Worm (Caenorhabditis elegans) whole organism, midembryonic: ENCODE data around the gene C12D8.9.

Experiments
- T22C8.4 ChIP-seq: fragments of 200-800 bp; sonication (Bioruptor generic); IDR thresholded peaks from 2 replicates; pipeline ENCODE4 v1.3.6; 2022; ENCODE audit warnings: missing genetic modification characterization, missing compliant biosample characterization
- cog-1 ChIP-seq: sonication (generic microtip); optimal IDR thresholded peaks from 2 replicates; lab custom pipeline; 2016; ENCODE audit warnings: missing genetic modification characterization, missing compliant biosample characterization
- flt-1 ChIP-seq: fragments of 200-800 bp; sonication (Bioruptor generic); IDR thresholded peaks from 2 replicates; pipeline ENCODE4 v1.3.6; 2022; ENCODE audit warnings: missing genetic modification characterization, missing compliant biosample characterization
- klf-2 ChIP-seq: fragments of 200-800 bp; sonication (Bioruptor generic); conservative IDR thresholded peaks from 2 replicates; pipeline ENCODE4 v1.3.6; 2022; ENCODE audit warnings: missing genetic modification reagents, missing genetic modification characterization, missing compliant biosample characterization
- med-1 ChIP-seq: sonication (generic microtip); optimal IDR thresholded peaks from 2 replicates; lab custom pipeline; 2017; ENCODE audit warnings: missing genetic modification characterization, mild to moderate bottlenecking, missing compliant biosample characterization, antibody characterized with exemption, missing genetic modification reagents; ENCODE audit not compliant: insufficient read depth
- ref-1 ChIP-seq: fragments of 200-800 bp; sonication (Bioruptor generic); conservative IDR thresholded peaks from 2 replicates; pipeline ENCODE4 v1.3.6; 2022; ENCODE audit warnings: missing genetic modification reagents, missing genetic modification characterization, missing compliant biosample characterization
- tab-1 ChIP-seq: fragments of 200-800 bp; sonication (Bioruptor generic); IDR thresholded peaks from 2 replicates; pipeline ENCODE4 v1.3.6; 2022; ENCODE audit warnings: missing genetic modification characterization, missing compliant biosample characterization
- ztf-23 ChIP-seq: fragments of 200-800 bp; sonication (Bioruptor generic); IDR thresholded peaks from 2 replicates; pipeline ENCODE4 v1.3.6; 2022; ENCODE audit warnings: missing genetic modification reagents, missing genetic modification characterization, missing compliant biosample characterization
- ztf-29 ChIP-seq: fragments of 200-800 bp; sonication (Bioruptor generic); IDR thresholded peaks from 2 replicates; pipeline ENCODE4 v1.3.6; 2022; ENCODE audit warnings: missing genetic modification reagents, missing genetic modification characterization, missing compliant biosample characterization

Gene C12D8.9

ce11 chrV:10243105-10243504 is at the start of gene C12D8.9:
C12D8.9 (minus strand) TSS chrV:10243205.
- no peak for TF ChIP-seq med-1 (GFP tag; lab: Kevin White, UChicago)
- TF ChIP-seq cog-1 (tag; lab: Kevin White, UChicago) = no peak
- TF ChIP-seq ztf-23 = no peak
- TF ChIP-seq ztf-29 = no peak
- TF ChIP-seq T22C8.4 (GFP tag; lab: Robert Waterston, UW) = no peak
- no peak for TF ChIP-seq klf-2 (GFP tag; lab: Robert Waterston, UW)
- no peak for TF ChIP-seq tab-1
- TF ChIP-seq flt-1 (GFP tag; lab: Robert Waterston, UW) = no peak
- TF ChIP-seq ref-1 (GFP tag; lab: Robert Waterston, UW) = no peak

ce11 chrV:10291848-10292247 is 48.8 kb upstream of the C12D8.9 start:
- TF ChIP-seq med-1 (GFP tag; lab: Kevin White, UChicago) = no peak
- TF ChIP-seq flt-1 (GFP tag; lab: Robert Waterston, UW) = no peak
- TF ChIP-seq klf-2 (GFP tag; lab: Robert Waterston, UW) = no peak
- TF ChIP-seq cog-1 (tag; lab: Kevin White, UChicago) = no peak
- no peak for TF ChIP-seq ref-1 (GFP tag; lab: Robert Waterston, UW)
- TF ChIP-seq T22C8.4 (GFP tag; lab: Robert Waterston, UW) = no peak
- TF ChIP-seq ztf-29 = no peak
- no peak for TF ChIP-seq ztf-23
- TF ChIP-seq tab-1 = no peak

DNA sequence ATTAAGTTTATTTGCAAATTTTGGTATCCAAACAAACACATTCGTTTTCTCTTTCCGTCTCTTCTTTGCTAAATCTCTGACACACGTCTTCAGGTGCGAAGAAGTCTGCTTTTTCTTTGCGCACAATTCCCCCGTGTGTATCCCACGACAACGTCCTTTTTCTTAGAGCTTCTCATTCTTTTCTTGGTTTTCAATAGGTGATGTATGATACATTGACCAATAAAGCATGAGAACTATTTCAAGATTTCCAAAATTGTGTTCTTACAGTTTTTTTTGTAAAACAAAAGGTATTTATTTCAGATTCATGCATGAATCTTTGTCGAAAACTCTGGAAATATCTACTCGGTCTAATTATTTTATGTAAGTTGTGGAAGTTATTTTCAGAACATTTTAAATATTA is 46.7 kb upstream of the C12D8.9 start, which contains the start of gene B0024.15:
B0024.15 (plus strand) TSS at position 301 of the 400 bp plus-strand sequence.
- TF ChIP-seq cog-1 (tag; lab: Kevin White, UChicago) = no peak
- no peak for TF ChIP-seq tab-1
- no peak for TF ChIP-seq med-1 (GFP tag; lab: Kevin White, UChicago)
- TF ChIP-seq ztf-23 = no peak
- no peak for TF ChIP-seq T22C8.4 (GFP tag; lab: Robert Waterston, UW)
- TF ChIP-seq ref-1 (GFP tag; lab: Robert Waterston, UW) = no peak
- no peak for TF ChIP-seq flt-1 (GFP tag; lab: Robert Waterston, UW)
- TF ChIP-seq ztf-29 = no peak
- TF ChIP-seq klf-2 (GFP tag; lab: Robert Waterston, UW) = no peak

- TF ChIP-seq tab-1 (no peak), T22C8.4 (GFP tag; lab: Robert Waterston, UW) (no peak), ref-1 (GFP tag; lab: Robert Waterston, UW) (no peak), med-1 (GFP tag; lab: Kevin White, UChicago) (no peak), flt-1 (GFP tag; lab: Robert Waterston, UW) (no peak), ztf-29 (no peak), klf-2 (GFP tag; lab: Robert Waterston, UW) (no peak), ztf-23 (no peak), cog-1 (tag; lab: Kevin White, UChicago) (no peak)
These were observed 44.3 kb upstream of the C12D8.9 start, which contains the start of gene B0024.3 for ce11 chrV:10287260-10287659. B0024.3 (plus strand) TSS chrV:10287560.

DNA sequence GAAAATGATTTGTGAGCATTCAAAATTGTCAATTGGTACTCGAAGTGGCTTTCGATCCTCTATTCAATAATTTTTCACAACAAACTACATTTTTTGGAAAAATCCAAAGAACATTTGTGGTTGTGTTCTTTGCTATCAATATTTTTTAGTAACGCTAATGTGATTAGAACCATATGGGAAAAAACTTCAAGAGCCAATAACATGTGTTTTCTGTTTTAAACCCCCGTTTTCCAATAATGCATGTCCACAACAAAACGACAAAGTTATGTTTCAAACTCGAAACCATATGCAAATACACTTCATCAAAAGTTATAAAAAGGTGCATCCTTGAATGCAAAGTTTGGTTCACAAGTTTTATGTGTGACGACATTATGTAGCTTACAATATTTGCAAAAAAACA is 42.8 kb upstream of the C12D8.9 start:
- TF ChIP-seq ref-1 (GFP tag; lab: Robert Waterston, UW) (no peak), ztf-23 (no peak), T22C8.4 (GFP tag; lab: Robert Waterston, UW) (no peak), cog-1 (tag; lab: Kevin White, UChicago) (no peak), klf-2 (GFP tag; lab: Robert Waterston, UW) (no peak), med-1 (GFP tag; lab: Kevin White, UChicago) (no peak), flt-1 (GFP tag; lab: Robert Waterston, UW) (no peak), tab-1 (no peak)

ce11 chrV:10283444-10283843 is 40.4 kb upstream of the C12D8.9 start, which contains the start of gene lys-3:
lys-3 (minus strand) TSS chrV:10283544.
- no peak for TF ChIP-seq ztf-23
- TF ChIP-seq ref-1 (GFP tag; lab: Robert Waterston, UW) = no peak

DNA sequence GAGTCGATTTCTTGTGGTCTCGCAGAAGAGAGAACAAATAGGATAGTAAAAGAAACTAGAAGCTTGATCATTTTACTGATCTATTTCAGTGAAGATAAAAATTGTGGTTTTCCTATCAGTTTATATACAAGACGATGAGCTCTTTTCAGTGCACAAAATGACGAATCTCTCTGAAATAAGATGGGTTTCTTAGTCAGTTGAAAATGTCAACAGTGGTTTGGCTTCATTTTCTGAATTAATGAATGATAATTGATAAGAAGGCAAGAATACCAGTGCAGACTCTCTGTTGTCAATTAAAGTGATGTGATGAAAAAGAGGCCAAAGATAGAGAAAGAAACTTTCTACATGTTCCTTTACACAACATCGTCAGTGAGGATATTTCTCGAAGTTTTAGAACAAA is 38.4 kb upstream of the C12D8.9 start, which contains the start of gene lys-2:
lys-2 (minus strand) TSS at position 101 of the 400 bp plus-strand sequence.
- TF ChIP-seq T22C8.4 (GFP tag; lab: Robert Waterston, UW) (no peak), ztf-29 (no peak), med-1 (GFP tag; lab: Kevin White, UChicago) (no peak), cog-1 (tag; lab: Kevin White, UChicago) (no peak), tab-1 (no peak), ztf-23 (no peak), ref-1 (GFP tag; lab: Robert Waterston, UW) (no peak), klf-2 (GFP tag; lab: Robert Waterston, UW) (no peak), flt-1 (GFP tag; lab: Robert Waterston, UW) (no peak)

- TF ChIP-seq T22C8.4 (GFP tag; lab: Robert Waterston, UW) (no peak), med-1 (GFP tag; lab: Kevin White, UChicago) (no peak), ref-1 (GFP tag; lab: Robert Waterston, UW) (no peak), cog-1 (tag; lab: Kevin White, UChicago) (no peak), flt-1 (GFP tag; lab: Robert Waterston, UW) (no peak), tab-1 (no peak), klf-2 (GFP tag; lab: Robert Waterston, UW) (no peak), ztf-29 (no peak), ztf-23 (no peak)
These were observed 37.1 kb upstream of the C12D8.9 start for ce11 chrV:10280112-10280511.

DNA sequence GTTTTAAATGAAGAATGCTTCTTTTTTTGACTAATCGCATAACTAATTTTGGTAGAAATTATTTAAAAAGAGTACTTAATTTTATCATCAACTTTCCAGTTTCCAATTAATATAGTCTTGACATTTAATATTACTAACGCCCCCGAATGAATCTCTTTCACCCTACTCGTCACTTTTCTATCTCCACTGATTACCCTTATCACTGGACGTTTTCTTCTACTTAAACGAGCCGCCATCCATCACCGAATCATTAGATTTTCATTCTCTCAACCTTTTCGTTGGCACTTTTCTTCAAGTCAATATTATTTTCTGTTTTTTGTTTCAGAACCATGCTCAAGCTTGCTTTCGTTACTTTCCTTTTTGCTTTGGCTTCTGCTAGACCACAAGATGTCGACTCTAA is 34.6 kb upstream of the C12D8.9 start, which contains the start of gene lys-1:
lys-1 (plus strand) TSS at position 326 of the 400 bp plus-strand sequence.
- TF ChIP-seq ref-1 (GFP tag; lab: Robert Waterston, UW) (no peak), T22C8.4 (GFP tag; lab: Robert Waterston, UW) (no peak), cog-1 (tag; lab: Kevin White, UChicago) (no peak), med-1 (GFP tag; lab: Kevin White, UChicago) (no peak), klf-2 (GFP tag; lab: Robert Waterston, UW) (no peak), ztf-23 (no peak), tab-1 (no peak), ztf-29 (no peak), flt-1 (GFP tag; lab: Robert Waterston, UW) (no peak)
